Fruit fly (Drosophila melanogaster) whole organism, embryonic: ENCODE results near the gene arg.

Experiments used
- CG1024 ChIP-seq: fragments of 200-800 bp; sonication (Bioruptor generic); IDR thresholded peaks from 2 replicates; pipeline ENCODE4 v1.3.6; 2022; ENCODE audit warnings: missing biosample characterization, missing genetic modification characterization
- CG10366 ChIP-seq: fragments of 200-800 bp; sonication (Bioruptor generic); IDR thresholded peaks from 2 replicates; pipeline ENCODE4 v1.3.6; 2022; ENCODE audit warnings: missing biosample characterization, missing genetic modification characterization
- CG10431 ChIP-seq: fragments of 200-800 bp; sonication (Bioruptor generic); optimal IDR thresholded peaks from 3 replicates; lab custom pipeline; 2018; ENCODE audit warnings: missing biosample characterization, mild to moderate bottlenecking, missing genetic modification characterization
- CG12219 ChIP-seq: fragments of 200-800 bp; sonication (Bioruptor generic); optimal IDR thresholded peaks from 3 replicates; lab custom pipeline; 2018; ENCODE audit warnings: missing biosample characterization, mild to moderate bottlenecking, missing genetic modification characterization
- CG15479 ChIP-seq: fragments of 200-800 bp; sonication (Bioruptor generic); optimal IDR thresholded peaks from 3 replicates; lab custom pipeline; 2019; ENCODE audit warnings: missing biosample characterization, mild to moderate bottlenecking, missing genetic modification characterization, moderate library complexity
- CG30431 ChIP-seq: fragments of 200-800 bp; sonication (Bioruptor generic); optimal IDR thresholded peaks from 2 replicates; lab custom pipeline; 2017; ENCODE audit warnings: missing biosample characterization, missing genetic modification characterization
- CG31388 ChIP-seq: fragments of 200-800 bp; sonication (Bioruptor generic); optimal IDR thresholded peaks from 2 replicates; lab custom pipeline; 2016; ENCODE audit warnings: missing biosample characterization, missing genetic modification characterization
- CG33213 ChIP-seq: fragments of 200-800 bp; sonication (Bioruptor generic); optimal IDR thresholded peaks from 3 replicates; lab custom pipeline; 2016; ENCODE audit warnings: missing biosample characterization, missing genetic modification characterization
- CG4282 ChIP-seq: fragments of 200-800 bp; sonication (Bioruptor generic); optimal IDR thresholded peaks from 2 replicates; lab custom pipeline; 2016; ENCODE audit warnings: missing biosample characterization, missing genetic modification characterization
- CG7271 ChIP-seq: fragments of 200-800 bp; sonication (Bioruptor generic); optimal IDR thresholded peaks from 2 replicates; lab custom pipeline; 2018; ENCODE audit warnings: missing biosample characterization, mild to moderate bottlenecking, missing genetic modification characterization, moderate library complexity
- CG7357 ChIP-seq: fragments of 200-800 bp; sonication (Bioruptor generic); IDR thresholded peaks from 3 replicates; pipeline ENCODE4 v1.3.6; 2022; ENCODE audit warnings: missing biosample characterization, missing genetic modification characterization
- CG8359 ChIP-seq: fragments of 200-800 bp; sonication (Bioruptor generic); optimal IDR thresholded peaks from 2 replicates; lab custom pipeline; 2017; ENCODE audit warnings: missing biosample characterization, mild to moderate bottlenecking, missing genetic modification characterization, borderline replicate concordance
- CG9727 ChIP-seq: fragments of 200-800 bp; sonication (Bioruptor generic); optimal IDR thresholded peaks from 3 replicates; lab custom pipeline; 2017; ENCODE audit warnings: missing biosample characterization, mild to moderate bottlenecking, missing genetic modification characterization
- CG9876 ChIP-seq: fragments of 200-800 bp; sonication (Bioruptor generic); optimal IDR thresholded peaks from 2 replicates; lab custom pipeline; 2016; ENCODE audit warnings: missing biosample characterization, missing genetic modification characterization
- CoRest ChIP-seq: fragments of 200-800 bp; sonication (Bioruptor generic); optimal IDR thresholded peaks from 3 replicates; lab custom pipeline; 2018; ENCODE audit warnings: missing biosample characterization, mild to moderate bottlenecking, missing genetic modification characterization, moderate library complexity
- GATAe ChIP-seq: fragments of 200-800 bp; sonication (Bioruptor generic); conservative IDR thresholded peaks from 2 replicates; pipeline ENCODE4 v1.3.6; 2022; ENCODE audit warnings: missing biosample characterization, missing genetic modification characterization
- HLH4C ChIP-seq: fragments of 200-800 bp; sonication (Bioruptor generic); IDR thresholded peaks from 3 replicates; pipeline ENCODE4 v1.3.6; 2022; ENCODE audit warnings: missing biosample characterization, missing genetic modification characterization; ENCODE audit not compliant: partially characterized antibody
- HLH54F ChIP-seq: fragments of 200-800 bp; sonication (Bioruptor generic); optimal IDR thresholded peaks from 3 replicates; lab custom pipeline; 2016; ENCODE audit warnings: missing biosample characterization, missing genetic modification characterization
- Hey ChIP-seq: fragments of 200-800 bp; sonication (Bioruptor generic); optimal IDR thresholded peaks from 3 replicates; lab custom pipeline; 2018; ENCODE audit warnings: missing biosample characterization, mild to moderate bottlenecking, missing genetic modification characterization
- NFAT ChIP-seq: fragments of 200-800 bp; sonication (Bioruptor generic); IDR thresholded peaks from 2 replicates; pipeline ENCODE4 v1.3.6; 2022; ENCODE audit warnings: missing biosample characterization, missing genetic modification characterization
- NK7.1 ChIP-seq: fragments of 200-800 bp; sonication (Bioruptor generic); optimal IDR thresholded peaks from 3 replicates; lab custom pipeline; 2016; ENCODE audit warnings: missing biosample characterization, missing genetic modification characterization
- PHDP ChIP-seq: fragments of 200-800 bp; sonication (Bioruptor generic); optimal IDR thresholded peaks from 3 replicates; lab custom pipeline; 2018; ENCODE audit warnings: missing biosample characterization, mild to moderate bottlenecking, missing genetic modification characterization, moderate library complexity
- Pdp1 ChIP-seq, 2 experiments: fragments of 200-800 bp; sonication (Bioruptor generic); optimal IDR thresholded peaks; 3 replicates each; lab custom pipeline; 2016; ENCODE audit warnings: missing biosample characterization in 2 of 2, missing genetic modification characterization in 2 of 2, mild to moderate bottlenecking in 1 of 2, moderate library complexity in 1 of 2
- Rx ChIP-seq: fragments of 200-800 bp; sonication (Bioruptor generic); IDR thresholded peaks from 2 replicates; pipeline ENCODE4 v1.3.6; 2022; ENCODE audit warnings: missing biosample characterization, missing genetic modification characterization
- Trl ChIP-seq, 3 experiments: fragments of >200 bp in 2 of 3; fragments of 200-800 bp in 1 of 3; sonication (Bioruptor generic) in 1 of 3; optimal IDR thresholded peaks; 2 replicates in 1 of 3; 3 replicates in 2 of 3; lab custom pipeline; 2016 to 2017; ENCODE audit warnings: missing biosample characterization in 1 of 3, missing genetic modification characterization in 1 of 3
- ap ChIP-seq: fragments of 200-800 bp; sonication (Bioruptor generic); IDR thresholded peaks from 2 replicates; pipeline ENCODE4 v1.3.6; 2022; ENCODE audit warnings: missing biosample characterization, missing genetic modification characterization
- ase ChIP-seq: fragments of 200-800 bp; sonication (Bioruptor generic); IDR thresholded peaks from 3 replicates; pipeline ENCODE4 v1.3.6; 2022; ENCODE audit warnings: missing biosample characterization, missing genetic modification characterization
- bigmax ChIP-seq: fragments of 200-800 bp; sonication (Bioruptor generic); optimal IDR thresholded peaks from 2 replicates; lab custom pipeline; 2018; ENCODE audit warnings: missing biosample characterization, mild to moderate bottlenecking, missing genetic modification characterization
- crol ChIP-seq: fragments of 200-800 bp; sonication (Bioruptor generic); IDR thresholded peaks from 2 replicates; pipeline ENCODE4 v1.3.6; 2022; ENCODE audit warnings: missing biosample characterization, missing genetic modification characterization
- dati ChIP-seq: fragments of 200-800 bp; sonication (Bioruptor generic); IDR thresholded peaks from 2 replicates; pipeline ENCODE4 v1.3.6; 2022; ENCODE audit warnings: missing biosample characterization, missing genetic modification characterization
- ems ChIP-seq: fragments of 200-800 bp; sonication (Bioruptor generic); optimal IDR thresholded peaks from 3 replicates; lab custom pipeline; 2016; ENCODE audit warnings: missing biosample characterization, missing genetic modification characterization
- exex ChIP-seq: fragments of 200-800 bp; sonication (Bioruptor generic); optimal IDR thresholded peaks from 4 replicates; lab custom pipeline; 2018; ENCODE audit warnings: missing biosample characterization, mild to moderate bottlenecking, missing genetic modification characterization, moderate library complexity
- fru ChIP-seq: fragments of >200 bp; optimal IDR thresholded peaks from 2 replicates; lab custom pipeline; 2017
- ftz-f1 ChIP-seq: fragments of 200-800 bp; sonication (Bioruptor generic); optimal IDR thresholded peaks from 2 replicates; lab custom pipeline; 2016; ENCODE audit warnings: missing biosample characterization, missing genetic modification characterization
- grn ChIP-seq: fragments of 200-800 bp; sonication (Bioruptor generic); optimal IDR thresholded peaks from 3 replicates; lab custom pipeline; 2017; ENCODE audit warnings: missing biosample characterization, missing genetic modification characterization
- gro ChIP-seq: fragments of 200-800 bp; sonication (Bioruptor generic); optimal IDR thresholded peaks from 2 replicates; lab custom pipeline; 2016; ENCODE audit warnings: missing biosample characterization, missing genetic modification characterization
- h ChIP-seq: fragments of >200 bp; optimal IDR thresholded peaks from 2 replicates; lab custom pipeline; 2017
- klu ChIP-seq: fragments of 200-800 bp; sonication (Bioruptor generic); IDR thresholded peaks from 2 replicates; pipeline ENCODE4 v1.3.6; 2022; ENCODE audit warnings: missing biosample characterization, missing genetic modification characterization
- mirr ChIP-seq: fragments of 200-800 bp; sonication (Bioruptor generic); optimal IDR thresholded peaks from 3 replicates; lab custom pipeline; 2018; ENCODE audit warnings: missing biosample characterization, mild to moderate bottlenecking, missing genetic modification characterization
- org-1 ChIP-seq: fragments of 200-800 bp; sonication (Bioruptor generic); optimal IDR thresholded peaks from 2 replicates; lab custom pipeline; 2017; ENCODE audit warnings: missing biosample characterization, missing genetic modification characterization
- ro ChIP-seq: fragments of 200-800 bp; sonication (Bioruptor generic); IDR thresholded peaks from 2 replicates; pipeline ENCODE4 v1.3.6; 2022; ENCODE audit warnings: missing biosample characterization, missing genetic modification characterization
- sd ChIP-seq: fragments of 200-800 bp; sonication (Bioruptor generic); optimal IDR thresholded peaks from 3 replicates; lab custom pipeline; 2018; ENCODE audit warnings: missing biosample characterization, mild to moderate bottlenecking, missing genetic modification characterization, moderate library complexity
- sim ChIP-seq: fragments of 200-800 bp; sonication (Bioruptor generic); IDR thresholded peaks from 2 replicates; pipeline ENCODE4 v1.3.6; 2022; ENCODE audit warnings: missing biosample characterization, missing genetic modification characterization
- sqz ChIP-seq: fragments of 200-800 bp; sonication (Bioruptor generic); optimal IDR thresholded peaks from 3 replicates; lab custom pipeline; 2018; ENCODE audit warnings: missing biosample characterization, mild to moderate bottlenecking, missing genetic modification characterization
- sr ChIP-seq: fragments of 200-800 bp; sonication (Bioruptor generic); IDR thresholded peaks from 3 replicates; pipeline ENCODE4 v1.3.6; 2022; ENCODE audit warnings: missing biosample characterization, missing genetic modification characterization
- sug ChIP-seq: fragments of 200-800 bp; optimal IDR thresholded peaks from 2 replicates; lab custom pipeline; 2019; ENCODE audit warnings: missing biosample characterization, mild to moderate bottlenecking, missing genetic modification characterization, moderate library complexity
- tup ChIP-seq: fragments of 200-800 bp; sonication (Bioruptor generic); optimal IDR thresholded peaks from 2 replicates; lab custom pipeline; 2016; ENCODE audit warnings: missing biosample characterization, mild to moderate bottlenecking, missing genetic modification characterization, moderate library complexity
- wdn ChIP-seq: fragments of 200-800 bp; sonication (Bioruptor generic); IDR thresholded peaks from 2 replicates; pipeline ENCODE4 v1.3.6; 2022; ENCODE audit warnings: missing biosample characterization, missing genetic modification characterization

The arg gene

dm6 chrX:492701-493299, 16.4 kb upstream of the arg start:
- peak; percentile 74 for TF ChIP-seq grn (GFP tag; lab: Kevin White, UChicago)
- TF ChIP-seq sug (tag; lab: Kevin White, UChicago) = peak; percentile 96
- peak; percentile 60 for TF ChIP-seq exex
- TF ChIP-seq GATAe (GFP tag; lab: Robert Waterston, UW) = peak; percentile 67
- TF ChIP-seq NFAT (GFP tag; lab: Robert Waterston, UW) = peak; percentile 51; the same call in 1 of the 2 replicates
- TF ChIP-seq wdn (GFP tag; lab: Robert Waterston, UW) = no peak
- peak in 1 of 2 experiments; percentile 11 for TF ChIP-seq Trl (optimal IDR thresholded peaks at IDR 0.05; lab: Kevin White, UChicago)
- TF ChIP-seq Trl (GFP tag; optimal IDR thresholded peaks at IDR 0.05; lab: Kevin White, UChicago) = no peak
- TF ChIP-seq PHDP (tag; lab: Kevin White, UChicago) = no peak
- TF ChIP-seq CoRest = no peak
- TF ChIP-seq CG10366 (GFP tag; lab: Robert Waterston, UW) = no peak
- peak; percentile 53; the same call in 1 of the 2 replicates for TF ChIP-seq klu (GFP tag; lab: Robert Waterston, UW)
- TF ChIP-seq HLH4C (GFP tag; lab: Robert Waterston, UW) = 0 out of 3 replicates have a peak, but pooled peaks have one; percentile 8
- 0 out of 3 replicates have a peak, but pooled peaks have one; percentile 34 for TF ChIP-seq sr
- peak; percentile 83 for TF ChIP-seq crol (GFP tag; lab: Robert Waterston, UW)
- peak; percentile 33 for TF ChIP-seq CG15479 (GFP tag; lab: Kevin White, UChicago)
- TF ChIP-seq bigmax (GFP tag; lab: Kevin White, UChicago) = peak; percentile 89
- TF ChIP-seq Pdp1 (GFP tag; optimal IDR thresholded peaks at IDR 0.05; lab: Kevin White, UChicago) = peak in 1 of 2 experiments; percentile 99
- no peak for TF ChIP-seq fru (lab: Kevin White, UChicago)
- no peak for TF ChIP-seq CG33213
- peak; percentile 16 for TF ChIP-seq ftz-f1
- TF ChIP-seq mirr (GFP tag; lab: Kevin White, UChicago) = peak; percentile 49
- peak; percentile 67 for TF ChIP-seq sd (tag; lab: Kevin White, UChicago)

- TF ChIP-seq ase (GFP tag; lab: Robert Waterston, UW) (peak; percentile 99), CG31388 (peak; percentile 96), ap (GFP tag; lab: Robert Waterston, UW) (peak; percentile 89), Rx (GFP tag; lab: Robert Waterston, UW) (peak; percentile 97), CG7271 (tag; lab: Kevin White, UChicago) (peak; percentile 67), tup (GFP tag; lab: Kevin White, UChicago) (peak; percentile 96), CG9727 (GFP tag; lab: Kevin White, UChicago) (peak; percentile 96), dati (GFP tag; lab: Robert Waterston, UW) (peak; percentile 90), CG12219 (GFP tag; lab: Kevin White, UChicago) (peak; percentile 98), CG30431 (peak; percentile 95), org-1 (GFP tag; lab: Kevin White, UChicago) (peak; percentile 98), CG7357 (GFP tag; lab: Robert Waterston, UW) (peak; percentile 95), h (no peak), CG9876 (peak; percentile 98), sr (peak; percentile 85; the same call in 2 of the 3 replicates), CG1024 (GFP tag; lab: Robert Waterston, UW) (peak; percentile 93), Hey (tag; lab: Kevin White, UChicago) (peak; percentile 91), NK7.1 (GFP tag; lab: Kevin White, UChicago) (peak; percentile 97), ro (GFP tag; lab: Robert Waterston, UW) (peak; percentile 92), CG4282 (GFP tag; lab: Kevin White, UChicago) (peak; percentile 96), sqz (GFP tag; lab: Kevin White, UChicago) (peak; percentile 76), HLH54F (GFP tag; lab: Kevin White, UChicago) (peak; percentile 99), CG10431 (GFP tag; lab: Kevin White, UChicago) (peak; percentile 53), sim (GFP tag; lab: Robert Waterston, UW) (peak; percentile 82), ems (peak; percentile 98), gro (peak; percentile 99), CG8359 (GFP tag; lab: Kevin White, UChicago) (peak; percentile 80), exex (peak; percentile 91)
Measured at dm6 chrX:493445-494190, 15.6 kb upstream of the arg start, which contains the start of gene CG17896. CG17896 (minus strand) TSS chrX:493495.
